Worm (Caenorhabditis elegans): ENCODE measurements around the gene ceh-82.

ceh-82 gene

DNA sequence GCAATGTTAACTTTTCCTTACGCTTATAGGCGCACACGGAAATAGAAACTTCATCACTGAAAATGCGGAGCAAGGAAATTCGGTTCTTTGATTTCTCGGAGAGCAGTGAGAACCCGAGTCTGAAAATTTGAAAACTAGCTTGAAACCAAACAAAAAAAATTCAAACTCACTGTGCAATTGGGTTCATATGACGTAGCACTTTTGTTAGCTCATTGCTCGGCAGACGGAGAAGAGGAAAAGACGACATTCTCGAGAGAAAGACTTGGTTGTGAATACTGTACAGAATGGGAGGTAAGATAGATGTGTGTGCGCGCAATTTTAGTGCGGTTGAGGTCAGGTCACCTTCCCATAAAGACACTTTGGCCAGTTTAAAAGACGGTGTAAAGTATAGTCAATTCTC lies 18.4 kb downstream of the ceh-82 start, which contains the start of the genes F36H5.13 and F36H5.8:
TSS of gene F36H5.13 (minus strand) at position 101 of the 400 bp plus-strand sequence.
TSS of gene F36H5.8 (minus strand) at position 274 of the 400 bp plus-strand sequence.
- TF ChIP-seq tlp-1 (tag; optimal IDR thresholded peaks at IDR 0.05) (no peak), pax-3 (tag; optimal IDR thresholded peaks at IDR 0.05) (no peak), nhr-11 (tag; optimal IDR thresholded peaks at IDR 0.05) (no peak), hlh-17 (GFP tag; optimal IDR thresholded peaks at IDR 0.05; ENCODE audit: borderline replicate concordance) (no peak), Y116A8C.19 (tag; optimal IDR thresholded peaks at IDR 0.05; ENCODE audit: borderline replicate concordance) (no peak), isw-1 (GFP tag; IDR thresholded peaks at IDR 0.05) (no peak), ceh-90 (tag; optimal IDR thresholded peaks at IDR 0.05) (no peak), nhr-71 (tag; optimal IDR thresholded peaks at IDR 0.05) (no peak), lin-15B (tag; optimal IDR thresholded peaks at IDR 0.05) (no peak), efl-3 (GFP tag; optimal IDR thresholded peaks at IDR 0.05) (no peak), hlh-4 (tag; optimal IDR thresholded peaks at IDR 0.05) (no peak), rnt-1 (tag; optimal IDR thresholded peaks at IDR 0.05) (no peak), aly-2 (tag; optimal IDR thresholded peaks at IDR 0.05) (no peak), egl-27 (tag; optimal IDR thresholded peaks at IDR 0.05) (no peak)

DNA sequence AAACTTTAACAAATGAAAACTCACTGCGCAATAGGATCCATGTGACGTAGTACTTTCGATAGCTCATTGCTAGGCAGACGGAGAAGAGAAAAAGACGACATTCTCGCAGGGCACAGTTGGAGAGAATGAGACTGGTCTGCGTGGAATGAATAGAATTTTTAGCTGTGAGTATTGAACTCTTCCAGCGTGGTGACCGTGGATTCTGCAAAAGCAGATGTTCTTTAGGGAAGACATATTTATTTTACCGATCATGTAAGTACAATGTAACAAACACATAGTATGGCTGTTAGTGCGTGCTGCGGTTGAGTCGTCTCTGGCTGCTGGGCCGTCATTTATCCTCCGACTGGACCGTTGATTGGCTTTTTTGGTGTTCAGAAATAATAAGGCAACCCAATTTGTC lies 21.0 kb downstream of the ceh-82 start, which contains the start of gene F36H5.9:
TSS of gene F36H5.9 (minus strand) at position 101 of the 400 bp plus-strand sequence.
- TF ChIP-seq elt-2 (tag; optimal IDR thresholded peaks at IDR 0.05), result no peak
- TF ChIP-seq fos-1 (tag; optimal IDR thresholded peaks at IDR 0.05), result no peak
- no peak for TF ChIP-seq fkh-8 (tag; optimal IDR thresholded peaks at IDR 0.05)
- TF ChIP-seq aly-2 (tag; optimal IDR thresholded peaks at IDR 0.05), result no peak
- TF ChIP-seq mep-1 (tag; optimal IDR thresholded peaks at IDR 0.05), result no peak
- TF ChIP-seq swsn-7 (tag; optimal IDR thresholded peaks at IDR 0.05), result no peak
- TF ChIP-seq egl-13 (tag; optimal IDR thresholded peaks at IDR 0.05), result no peak
- TF ChIP-seq sox-4 (tag; optimal IDR thresholded peaks at IDR 0.05), result no peak
- no peak for TF ChIP-seq sptf-1 (tag; optimal IDR thresholded peaks at IDR 0.05)
- no peak for TF ChIP-seq tbx-2 (tag; optimal IDR thresholded peaks at IDR 0.05)

- TF ChIP-seq skn-1 (tag; optimal IDR thresholded peaks at IDR 0.05) (no peak), nhr-85 (tag) (no peak), mab-9 (GFP tag; IDR thresholded peaks at IDR 0.05) (no peak), fkh-10 (GFP tag; optimal IDR thresholded peaks at IDR 0.05) (no peak), C04F5.9 (tag; optimal IDR thresholded peaks at IDR 0.05) (no peak), C16A3.4 (tag; optimal IDR thresholded peaks at IDR 0.05) (no peak), rnt-1 (tag; optimal IDR thresholded peaks at IDR 0.05) (no peak)
These were observed 24.0 kb downstream of the ceh-82 start, which contains the start of gene F36H5.17 for ce11 chrII:1756072-1756471. TSS of gene F36H5.17 (minus strand) at chrII:1756172.

DNA sequence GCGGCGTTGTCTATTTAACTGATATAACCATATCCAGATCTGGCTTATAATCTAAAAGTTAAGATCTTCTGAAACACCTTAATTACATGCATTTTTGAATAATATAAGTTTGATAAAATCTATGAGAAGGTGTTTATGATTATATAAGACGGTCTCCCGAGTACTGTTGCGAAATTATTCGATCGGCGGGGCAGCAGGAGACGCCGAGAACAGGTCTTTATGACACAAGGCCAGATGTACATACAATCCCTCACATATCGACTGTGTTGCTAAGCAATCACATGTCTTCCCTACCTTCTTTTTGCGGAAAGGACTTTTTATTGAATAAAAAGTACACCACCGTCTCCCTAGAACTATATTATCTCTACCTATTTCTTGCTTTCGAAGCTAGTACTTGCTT lies 24.6 kb downstream of the ceh-82 start, which contains the start of gene fbxb-53:
TSS of gene fbxb-53 (plus strand) at position 301 of the 400 bp plus-strand sequence.
- no peak for TF ChIP-seq zip-4 (GFP tag; optimal IDR thresholded peaks at IDR 0.05)
- no peak for TF ChIP-seq tbx-2 (tag; optimal IDR thresholded peaks at IDR 0.05)

- TF ChIP-seq efl-1 (optimal IDR thresholded peaks at IDR 0.05) (no peak), efl-1 (GFP tag; optimal IDR thresholded peaks at IDR 0.05 in 1 of 2) (no peak), nhr-90 (tag; optimal IDR thresholded peaks at IDR 0.05; ENCODE audit: poor library complexity) (no peak), C04F5.9 (tag; optimal IDR thresholded peaks at IDR 0.05) (no peak), snpc-4 (tag; optimal IDR thresholded peaks at IDR 0.05) (no peak), mdl-1 (tag; optimal IDR thresholded peaks at IDR 0.05) (no peak), tlp-1 (tag; optimal IDR thresholded peaks at IDR 0.05) (no peak), nhr-11 (tag; optimal IDR thresholded peaks at IDR 0.05) (no peak), unc-86 (tag; optimal IDR thresholded peaks at IDR 0.05) (no peak), ama-1 (optimal IDR thresholded peaks at IDR 0.05) (no peak), hlh-17 (GFP tag; optimal IDR thresholded peaks at IDR 0.05; ENCODE audit: borderline replicate concordance) (no peak), swsn-7 (tag; optimal IDR thresholded peaks at IDR 0.05) (no peak), hpl-2 (GFP tag; optimal IDR thresholded peaks at IDR 0.05) (no peak), nhr-85 (tag) (no peak)
These were observed 25.0 kb downstream of the ceh-82 start, which contains the start of gene F36H5.10 for ce11 chrII:1757033-1757432. TSS of gene F36H5.10 (plus strand) at chrII:1757333.

All from whole organism, L1 larva.